Worm (Caenorhabditis elegans): ENCODE measurements around the gene ran-1.

ce11 chrIII:10758422-10758821 lies 10.9 kb upstream of the ran-1 start, which contains the start of gene K01G5.10:
- TF ChIP-seq ztf-11 (tag; optimal IDR thresholded peaks at IDR 0.05) = no peak
- no peak for TF ChIP-seq nhr-237 (tag; optimal IDR thresholded peaks at IDR 0.05)
